Fruit fly (Drosophila melanogaster) whole organism, wandering third instar larva: ENCODE measurements around the gene Peritrophin-A.
"Not testable (repeated sequence)": the region's sequence is repeated elsewhere in the genome, so short reads cannot be mapped to it uniquely, and the experiment has no call there.

Source experiments
- CrebA ChIP-seq: fragments of 200-800 bp; sonication (Bioruptor generic); optimal IDR thresholded peaks from 2 replicates; lab custom pipeline; 2016; ENCODE audit warnings: missing biosample characterization, mild to moderate bottlenecking, missing genetic modification characterization, borderline replicate concordance
- dsf ChIP-seq: sonication (Bioruptor generic); optimal IDR thresholded peaks from 2 replicates; lab custom pipeline; 2016; ENCODE audit warnings: missing biosample characterization, missing genetic modification characterization, borderline replicate concordance
- foxo ChIP-seq, 2 experiments: fragments of 200-800 bp; sonication (Bioruptor generic); optimal IDR thresholded peaks; 2 replicates in 1 of 2; 3 replicates in 1 of 2; lab custom pipeline; 2016 to 2017; ENCODE audit warnings: missing biosample characterization in 2 of 2, missing genetic modification characterization in 2 of 2
- h ChIP-seq: fragments of 200-800 bp; sonication (Bioruptor generic); optimal IDR thresholded peaks from 3 replicates; lab custom pipeline; 2016; ENCODE audit warnings: missing biosample characterization, mild to moderate bottlenecking, missing genetic modification characterization
- pan ChIP-seq: fragments of >200 bp; optimal IDR thresholded peaks from 2 replicates; lab custom pipeline; 2017
- psq ChIP-seq: fragments of 200-800 bp; sonication (Bioruptor generic); optimal IDR thresholded peaks from 3 replicates; lab custom pipeline; 2017; ENCODE audit warnings: missing biosample characterization, mild to moderate bottlenecking, missing genetic modification characterization, moderate library complexity

- TF ChIP-seq foxo (GFP tag; optimal IDR thresholded peaks at IDR 0.05; lab: Kevin White, UChicago); psq (GFP tag; lab: Kevin White, UChicago); CrebA; h (GFP tag; lab: Kevin White, UChicago); dsf; pan (lab: Kevin White, UChicago): not testable (repeated sequence)
These were observed 34.9 kb upstream of the Peritrophin-A start, which contains the start of gene SdicB for dm6 chrX:20209503-20209902.
